Fruit fly (Drosophila melanogaster): ENCODE data around the gene Helz.

Helz gene

DNA sequence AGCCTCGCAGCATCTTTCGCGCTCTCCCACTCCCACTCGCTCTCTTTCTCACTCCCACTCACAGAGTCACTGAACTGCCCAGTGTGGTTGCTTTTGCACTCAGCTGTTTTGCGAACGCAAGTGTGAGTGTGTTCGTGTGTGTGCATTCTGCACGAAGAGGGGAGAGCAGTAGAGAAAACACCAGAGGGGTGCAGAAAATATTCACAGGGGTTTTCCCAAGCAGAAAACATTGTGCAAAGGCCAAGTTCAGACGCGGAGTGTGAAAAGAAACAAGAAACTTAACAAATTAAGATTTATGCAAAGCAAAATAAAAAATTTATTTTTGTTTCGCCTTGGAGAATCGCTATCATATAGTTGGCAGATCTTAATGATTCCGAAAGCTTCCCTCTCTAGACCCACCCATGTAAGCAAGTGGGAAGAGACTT lies 4.2 kb upstream of the Helz start:
- TF ChIP-seq gl (tag; optimal IDR thresholded peaks at IDR 0.05) = peak; percentile 5
- peak; percentile 68 for TF ChIP-seq CG15710 (tag; optimal IDR thresholded peaks at IDR 0.05)
- TF ChIP-seq Pif1A (GFP tag; optimal IDR thresholded peaks at IDR 0.05) = peak; percentile 86
- TF ChIP-seq Snoo (tag; optimal IDR thresholded peaks at IDR 0.05) = peak; percentile 42
- peak; percentile 73 for TF ChIP-seq CG17806 (tag; optimal IDR thresholded peaks at IDR 0.05)
- peak; percentile 53 for TF ChIP-seq CG34367 (tag; optimal IDR thresholded peaks at IDR 0.05)
- TF ChIP-seq CG9948 (tag; optimal IDR thresholded peaks at IDR 0.05) = peak; percentile 73
- TF ChIP-seq CG12605 (GFP tag; IDR thresholded peaks at IDR 0.05) = peak; percentile 54
- TF ChIP-seq CG13204 (GFP tag; optimal IDR thresholded peaks at IDR 0.05) = peak; percentile 35
- peak; percentile 98 for TF ChIP-seq EcR (GFP tag; optimal IDR thresholded peaks at IDR 0.05)
- TF ChIP-seq fd96Ca (GFP tag; IDR thresholded peaks at IDR 0.05) = peak; percentile 87
- TF ChIP-seq CG4496 (GFP tag; IDR thresholded peaks at IDR 0.05) = peak; percentile 82; the same call in 2 of the 3 replicates
- peak; percentile 85 for TF ChIP-seq CG14655 (GFP tag; optimal IDR thresholded peaks at IDR 0.05)
- TF ChIP-seq CG32121 (GFP tag; IDR thresholded peaks at IDR 0.05) = peak; percentile 84
- TF ChIP-seq CG10348 (GFP tag; IDR thresholded peaks at IDR 0.05) = peak; percentile 50; the same call in 1 of the 2 replicates
- TF ChIP-seq CG8301 (tag; optimal IDR thresholded peaks at IDR 0.05) = peak; percentile 85
- TF ChIP-seq D1 (tag; optimal IDR thresholded peaks at IDR 0.05) = no peak
- TF ChIP-seq Pif1B (GFP tag; optimal IDR thresholded peaks at IDR 0.05) = peak; percentile 61
- TF ChIP-seq CG8159 (tag; optimal IDR thresholded peaks at IDR 0.05) = peak; percentile 74
- peak; percentile 57; the same call in 1 of the 2 replicates for TF ChIP-seq rn (GFP tag; IDR thresholded peaks at IDR 0.05)
- TF ChIP-seq Ets98B (GFP tag; IDR thresholded peaks at IDR 0.05) = peak; percentile 83

DNA sequence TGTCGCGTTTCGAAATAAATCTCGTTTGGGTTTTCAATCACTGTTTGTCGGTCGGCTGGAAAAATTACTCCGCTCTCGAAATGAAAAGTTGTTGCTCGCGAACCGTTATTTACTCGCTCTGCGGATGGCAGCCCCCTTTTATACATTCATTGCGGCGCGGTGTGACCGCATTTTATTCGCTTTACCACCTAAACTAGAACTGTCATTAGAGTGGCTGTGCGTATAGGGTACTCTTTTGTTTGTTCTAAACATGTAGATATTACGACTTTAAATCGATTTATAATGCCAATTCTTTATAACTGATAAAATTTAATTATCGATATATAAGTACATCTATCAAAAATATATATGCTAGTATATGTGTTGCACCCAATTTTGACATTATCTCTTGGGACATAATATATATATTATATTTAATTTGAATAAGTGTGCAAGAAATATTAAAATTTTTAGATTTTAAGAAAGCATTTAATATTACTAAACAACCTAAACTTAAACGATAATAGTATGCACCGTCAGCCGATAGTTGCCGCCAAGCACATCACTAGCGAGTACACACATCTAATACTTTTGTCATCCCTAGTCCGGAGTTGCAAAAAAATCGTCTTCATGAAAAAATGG lies 3.4 kb upstream of the Helz start, which contains the start of the genes bmm and Tdrd3:
TSS of gene bmm (minus strand) at position 183 of the 621 bp plus-strand sequence.
TSS of gene Tdrd3 (plus strand) at position 562 of the 621 bp plus-strand sequence.
- TF ChIP-seq CG12605 (GFP tag; IDR thresholded peaks at IDR 0.05) (peak; percentile 6; the same call in 1 of the 2 replicates), fd96Ca (GFP tag; IDR thresholded peaks at IDR 0.05) (peak; percentile 67; the same call in 2 of the 3 replicates), Ets98B (GFP tag; IDR thresholded peaks at IDR 0.05) (peak; percentile 62), EcR (GFP tag; optimal IDR thresholded peaks at IDR 0.05) (no peak), rn (GFP tag; IDR thresholded peaks at IDR 0.05) (peak; percentile 51; the same call in 1 of the 2 replicates), Pif1A (GFP tag; optimal IDR thresholded peaks at IDR 0.05) (peak; percentile 69), CG32121 (GFP tag; IDR thresholded peaks at IDR 0.05) (peak; percentile 56), CG34367 (tag; optimal IDR thresholded peaks at IDR 0.05) (peak; percentile 66), CG4496 (GFP tag; IDR thresholded peaks at IDR 0.05) (peak; percentile 65; the same call in 1 of the 3 replicates), gl (tag; optimal IDR thresholded peaks at IDR 0.05) (no peak), D1 (tag; optimal IDR thresholded peaks at IDR 0.05) (no peak), Snoo (tag; optimal IDR thresholded peaks at IDR 0.05) (peak; percentile 66), Pif1B (GFP tag; optimal IDR thresholded peaks at IDR 0.05) (peak; percentile 51), CG9948 (tag; optimal IDR thresholded peaks at IDR 0.05) (peak; percentile 82), CG17806 (tag; optimal IDR thresholded peaks at IDR 0.05) (peak; percentile 77), CG13204 (GFP tag; optimal IDR thresholded peaks at IDR 0.05) (no peak), CG8301 (tag; optimal IDR thresholded peaks at IDR 0.05) (peak; percentile 48), CG10348 (GFP tag; IDR thresholded peaks at IDR 0.05) (no peak), CG14655 (GFP tag; optimal IDR thresholded peaks at IDR 0.05) (peak; percentile 77), CG15710 (tag; optimal IDR thresholded peaks at IDR 0.05) (peak; percentile 84), CG8159 (tag; optimal IDR thresholded peaks at IDR 0.05) (peak; percentile 98)

DNA sequence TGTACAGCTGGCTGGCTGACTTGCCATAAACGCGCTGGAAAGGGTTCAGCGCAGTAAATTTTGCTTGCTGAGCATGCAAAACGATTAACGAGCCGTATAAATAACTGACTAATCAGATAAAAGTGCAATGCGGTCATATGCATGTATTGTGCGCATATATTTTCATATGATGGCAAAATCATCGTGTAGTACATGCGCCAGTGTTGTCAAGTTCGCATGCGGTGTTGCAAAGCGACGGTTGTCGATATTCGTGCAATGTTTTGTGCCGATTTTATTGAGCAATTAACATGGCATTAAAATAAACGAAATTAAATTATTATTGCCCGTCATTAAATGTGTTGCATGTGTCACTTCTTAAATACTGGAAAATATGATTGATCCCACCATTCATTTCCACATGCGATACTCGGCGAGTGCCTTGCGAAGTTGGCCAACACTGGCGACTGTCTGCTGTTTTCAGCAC lies 423 bp downstream of the Helz start:
- TF ChIP-seq CG8301 (tag; optimal IDR thresholded peaks at IDR 0.05) (peak; percentile 61), CG8159 (tag; optimal IDR thresholded peaks at IDR 0.05) (peak; percentile 46), Ets98B (GFP tag; IDR thresholded peaks at IDR 0.05) (peak; percentile 78), rn (GFP tag; IDR thresholded peaks at IDR 0.05) (peak; percentile 41; the same call in 1 of the 2 replicates), CG13204 (GFP tag; optimal IDR thresholded peaks at IDR 0.05) (no peak), Pif1B (GFP tag; optimal IDR thresholded peaks at IDR 0.05) (peak; percentile 54), CG12605 (GFP tag; IDR thresholded peaks at IDR 0.05) (no peak), CG34367 (tag; optimal IDR thresholded peaks at IDR 0.05) (peak; percentile 44), CG15710 (tag; optimal IDR thresholded peaks at IDR 0.05) (peak; percentile 69), gl (tag; optimal IDR thresholded peaks at IDR 0.05) (peak; percentile 6), CG14655 (GFP tag; optimal IDR thresholded peaks at IDR 0.05) (no peak), CG9948 (tag; optimal IDR thresholded peaks at IDR 0.05) (peak; percentile 31), fd96Ca (GFP tag; IDR thresholded peaks at IDR 0.05) (peak; percentile 85), EcR (GFP tag; optimal IDR thresholded peaks at IDR 0.05) (no peak), CG17806 (tag; optimal IDR thresholded peaks at IDR 0.05) (peak; percentile 59), D1 (tag; optimal IDR thresholded peaks at IDR 0.05) (no peak), CG4496 (GFP tag; IDR thresholded peaks at IDR 0.05) (peak; percentile 70; the same call in 2 of the 3 replicates), Snoo (tag; optimal IDR thresholded peaks at IDR 0.05) (peak; percentile 68), Pif1A (GFP tag; optimal IDR thresholded peaks at IDR 0.05) (peak; percentile 74), CG32121 (GFP tag; IDR thresholded peaks at IDR 0.05) (peak; percentile 61), CG10348 (GFP tag; IDR thresholded peaks at IDR 0.05) (no peak)

DNA sequence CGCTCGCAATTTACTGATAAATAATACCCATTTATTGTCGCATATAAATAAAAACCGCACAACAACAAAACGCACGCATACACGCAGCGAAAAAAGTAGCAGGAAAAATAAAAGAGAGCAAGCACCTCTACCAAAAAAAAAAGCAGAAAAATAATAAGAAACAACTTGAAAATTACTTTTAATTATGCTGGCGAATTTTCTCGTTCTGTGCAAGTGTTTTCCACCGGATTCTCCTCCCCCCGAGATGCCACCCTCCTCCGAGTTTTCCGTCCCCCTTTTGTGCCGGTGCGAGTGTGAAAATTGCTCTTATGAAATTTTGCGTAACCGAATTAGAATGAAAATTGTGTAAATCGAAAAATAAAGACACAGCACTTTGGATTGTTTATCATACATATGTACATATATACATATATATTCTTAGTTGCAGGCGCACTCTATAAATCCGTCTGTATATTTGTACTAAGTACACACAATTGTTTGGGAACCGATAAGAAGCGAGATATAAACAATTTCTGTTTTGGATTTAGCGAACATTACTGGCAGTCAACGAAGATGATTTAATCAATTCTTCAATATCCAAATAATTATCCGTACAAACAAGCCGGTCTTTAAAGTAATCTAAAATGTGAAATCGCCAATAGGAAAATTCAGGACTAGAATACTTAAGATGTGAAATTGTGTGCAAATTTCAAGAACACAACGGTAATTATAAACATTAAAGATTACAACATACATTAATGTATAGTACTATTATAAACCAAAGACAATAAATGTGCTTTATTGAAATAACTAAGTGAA lies 1.3 kb downstream of the Helz start:
- TF ChIP-seq CG32121 (GFP tag; IDR thresholded peaks at IDR 0.05) (peak; percentile 56), Pif1A (GFP tag; optimal IDR thresholded peaks at IDR 0.05) (no peak), fd96Ca (GFP tag; IDR thresholded peaks at IDR 0.05) (peak; percentile 58; the same call in 1 of the 3 replicates), CG14655 (GFP tag; optimal IDR thresholded peaks at IDR 0.05) (no peak), EcR (GFP tag; optimal IDR thresholded peaks at IDR 0.05) (no peak), CG8159 (tag; optimal IDR thresholded peaks at IDR 0.05) (no peak), rn (GFP tag; IDR thresholded peaks at IDR 0.05) (peak; percentile 36; the same call in 1 of the 2 replicates), CG4496 (GFP tag; IDR thresholded peaks at IDR 0.05) (peak; percentile 63; the same call in 1 of the 3 replicates), Ets98B (GFP tag; IDR thresholded peaks at IDR 0.05) (peak; percentile 33; the same call in 1 of the 2 replicates), CG12605 (GFP tag; IDR thresholded peaks at IDR 0.05) (peak; percentile 48; the same call in 1 of the 2 replicates)

Measured in whole organism, pupa.